Worm (Caenorhabditis elegans) whole organism, midembryonic: ENCODE data around the gene fbxa-73.

Experiments
- ref-1 ChIP-seq: fragments of 200-800 bp; sonication (Bioruptor generic); conservative IDR thresholded peaks from 2 replicates; pipeline ENCODE4 v1.3.6; 2022; ENCODE audit warnings: missing genetic modification reagents, missing genetic modification characterization, missing compliant biosample characterization
- ztf-23 ChIP-seq: fragments of 200-800 bp; sonication (Bioruptor generic); IDR thresholded peaks from 2 replicates; pipeline ENCODE4 v1.3.6; 2022; ENCODE audit warnings: missing genetic modification reagents, missing genetic modification characterization, missing compliant biosample characterization

- TF ChIP-seq ref-1 (GFP tag; lab: Robert Waterston, UW) (no peak), ztf-23 (GFP tag; lab: Robert Waterston, UW) (no peak)
Observed at ce11 chrIII:2258863-2259262, 5.6 kb downstream of the fbxa-73 start, which contains the start of gene fbxa-43.
